Fruit fly (Drosophila melanogaster): ENCODE measurements around the gene CG42337.
A peak's percentile ranks its signal among the peaks of the same experiment; 100 is the strongest.

CG42337 gene

dm6 chr3L:21176276-21176934 lies 16.8 kb downstream of the CG42337 start:
- TF ChIP-seq CG14860 (GFP tag; IDR thresholded peaks at IDR 0.05; ENCODE audit: partially characterized antibody) (no peak), CG1832 (GFP tag; optimal IDR thresholded peaks at IDR 0.05) (no peak), Trl (optimal IDR thresholded peaks at IDR 0.05) (peak in 1 of 2 experiments; percentile 52), Trl (GFP tag; optimal IDR thresholded peaks at IDR 0.05) (no peak), ftz-f1 (GFP tag; optimal IDR thresholded peaks at IDR 0.05) (peak; percentile 24), CG34376 (GFP tag; optimal IDR thresholded peaks at IDR 0.05) (peak; percentile 21), hbn (GFP tag; IDR thresholded peaks at IDR 0.05; ENCODE audit: partially characterized antibody) (0 out of 2 replicates have a peak, but pooled peaks have one; percentile 15), CG11695 (GFP tag; IDR thresholded peaks at IDR 0.05) (no peak), ci (GFP tag; IDR thresholded peaks at IDR 0.05) (no peak), mirr (GFP tag; optimal IDR thresholded peaks at IDR 0.05) (peak; percentile 21), Dref (GFP tag; IDR thresholded peaks at IDR 0.05) (no peak), chinmo (GFP tag; IDR thresholded peaks at IDR 0.05; ENCODE audit: partially characterized antibody) (0 out of 4 replicates have a peak, but pooled peaks have one; percentile 48), CG12236 (GFP tag; optimal IDR thresholded peaks at IDR 0.05) (no peak), cg (GFP tag; optimal IDR thresholded peaks at IDR 0.05) (peak; percentile 48), exex (tag; optimal IDR thresholded peaks at IDR 0.05) (peak; percentile 49), CG17385 (GFP tag; optimal IDR thresholded peaks at IDR 0.05) (peak; percentile 98), sug (tag; optimal IDR thresholded peaks at IDR 0.05) (peak; percentile 45), CG34422 (GFP tag; IDR thresholded peaks at IDR 0.05) (peak; percentile 13; the same call in 1 of the 3 replicates), CG13775 (GFP tag; optimal IDR thresholded peaks at IDR 0.05) (no peak), bigmax (GFP tag; optimal IDR thresholded peaks at IDR 0.05) (peak; percentile 82), chm (GFP tag; IDR thresholded peaks at IDR 0.05) (peak; percentile 52; the same call in 1 of the 2 replicates), CG34224 (GFP tag; IDR thresholded peaks at IDR 0.05; ENCODE audit: partially characterized antibody) (0 out of 3 replicates have a peak, but pooled peaks have one; percentile 46), Kr (GFP tag; optimal IDR thresholded peaks at IDR 0.05) (no peak)

DNA sequence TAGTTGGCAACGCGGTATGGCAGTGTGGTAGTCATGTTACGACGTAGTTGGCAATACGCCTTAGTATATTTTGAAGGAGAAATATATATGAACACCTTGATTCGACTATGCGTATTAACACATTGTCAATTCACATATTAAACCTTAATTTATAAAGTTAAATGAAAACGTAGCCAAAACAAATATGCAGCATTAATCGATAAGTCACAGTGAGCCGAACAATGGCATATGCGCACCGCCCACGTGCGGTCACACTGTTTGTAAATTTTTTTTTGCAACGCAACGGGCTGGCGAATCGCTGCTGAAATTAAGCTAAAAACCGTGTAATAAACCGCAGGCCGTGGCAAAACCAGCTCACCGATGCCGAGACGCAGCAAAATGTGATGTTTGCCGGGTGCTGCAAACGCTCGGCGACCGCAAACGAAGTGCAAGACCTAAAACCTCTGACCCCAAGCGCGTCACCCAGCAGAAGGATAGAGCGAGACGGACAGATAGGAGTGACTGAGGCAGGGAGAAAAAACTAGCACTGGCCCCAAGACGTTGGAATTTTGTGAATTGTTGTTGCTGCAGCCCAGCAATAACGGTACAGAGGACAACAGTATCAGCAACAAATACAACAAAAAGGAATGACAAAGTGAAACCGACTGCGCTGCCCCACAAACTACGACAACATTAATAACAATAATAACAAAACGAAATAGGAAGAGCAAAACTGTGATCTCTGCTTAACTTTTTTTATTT lies 17.5 kb downstream of the CG42337 start:
- TF ChIP-seq pum (GFP tag; optimal IDR thresholded peaks at IDR 0.05) (no peak), pnt (GFP tag; optimal IDR thresholded peaks at IDR 0.05) (no peak), CG30020 (tag; optimal IDR thresholded peaks at IDR 0.05) (peak; percentile 3), Myb (GFP tag; optimal IDR thresholded peaks at IDR 0.05) (peak; percentile 99), CG8765 (GFP tag; IDR thresholded peaks at IDR 0.05) (no peak), CG13424 (tag; optimal IDR thresholded peaks at IDR 0.05) (no peak), ftz-f1 (GFP tag; optimal IDR thresholded peaks at IDR 0.05) (no peak), sima (GFP tag; optimal IDR thresholded peaks at IDR 0.05) (no peak), CG13894 (tag; optimal IDR thresholded peaks at IDR 0.05) (no peak), Hr78 (GFP tag; optimal IDR thresholded peaks at IDR 0.05) (peak in 1 of 2 experiments; percentile 97), vnd (GFP tag; IDR thresholded peaks at IDR 0.05; ENCODE audit: partially characterized antibody) (0 out of 3 replicates have a peak, but pooled peaks have one; percentile 29), CG13287 (GFP tag; IDR thresholded peaks at IDR 0.05; ENCODE audit: partially characterized antibody) (peak; percentile 53), prd (optimal IDR thresholded peaks at IDR 0.05) (no peak), prd (GFP tag; IDR thresholded peaks at IDR 0.05) (0 out of 3 replicates have a peak, but pooled peaks have one; percentile 4), Ada2b (GFP tag; IDR thresholded peaks at IDR 0.05) (no peak), cg (GFP tag; optimal IDR thresholded peaks at IDR 0.05) (no peak), zen (tag; optimal IDR thresholded peaks at IDR 0.05) (no peak), CG8924 (tag; optimal IDR thresholded peaks at IDR 0.05) (peak; percentile 13), CoRest (tag; optimal IDR thresholded peaks at IDR 0.05) (peak; percentile 39), CG13775 (GFP tag; optimal IDR thresholded peaks at IDR 0.05) (no peak), CG10654 (GFP tag; optimal IDR thresholded peaks at IDR 0.05) (no peak), cad (GFP tag; optimal IDR thresholded peaks at IDR 0.05) (no peak), jumu (GFP tag; optimal IDR thresholded peaks at IDR 0.05) (peak; percentile 26), CG3163 (GFP tag; optimal IDR thresholded peaks at IDR 0.05) (no peak), CG32532 (GFP tag; IDR thresholded peaks at IDR 0.05) (peak; percentile 43; the same call in 1 of the 2 replicates), ems (GFP tag; optimal IDR thresholded peaks at IDR 0.05) (peak; percentile 21), unc-4 (GFP tag; IDR thresholded peaks at IDR 0.05; ENCODE audit: partially characterized antibody) (peak; percentile 55; the same call in 1 of the 2 replicates)

Data from whole organism, embryonic.